Fruit fly (Drosophila melanogaster): ENCODE results near the gene Chmp1.

Gene Chmp1

DNA sequence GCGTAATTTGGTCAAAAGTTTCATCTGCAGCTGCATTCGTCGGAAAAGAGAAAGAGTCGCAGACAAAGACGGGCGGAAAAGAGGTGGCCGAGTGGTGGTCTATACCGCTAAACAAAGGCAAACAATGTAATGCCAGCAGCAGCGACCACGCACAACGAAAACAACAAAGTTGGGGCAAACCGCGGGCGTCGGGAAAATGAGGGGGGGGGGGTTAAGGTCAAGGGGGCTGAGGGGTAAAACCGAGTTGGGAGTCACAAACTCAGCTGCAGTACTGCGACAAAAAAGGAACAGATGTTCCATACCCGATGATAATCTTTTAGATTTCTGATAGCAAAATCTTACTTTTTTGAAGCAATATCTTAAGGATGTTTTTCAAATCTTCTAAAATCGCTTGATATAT, 47.1 kb downstream of the Chmp1 start:
- no peak for TF ChIP-seq Hr96 (GFP tag; optimal IDR thresholded peaks at IDR 0.05)
- TF ChIP-seq CG7101 (tag; optimal IDR thresholded peaks at IDR 0.05), result no peak
- no peak for TF ChIP-seq CG12768 (GFP tag; optimal IDR thresholded peaks at IDR 0.05)
- no peak for TF ChIP-seq cic (GFP tag; optimal IDR thresholded peaks at IDR 0.05)
- TF ChIP-seq CG11617 (GFP tag; optimal IDR thresholded peaks at IDR 0.05), result no peak
- no peak for TF ChIP-seq ovo (GFP tag; optimal IDR thresholded peaks at IDR 0.05)

DNA sequence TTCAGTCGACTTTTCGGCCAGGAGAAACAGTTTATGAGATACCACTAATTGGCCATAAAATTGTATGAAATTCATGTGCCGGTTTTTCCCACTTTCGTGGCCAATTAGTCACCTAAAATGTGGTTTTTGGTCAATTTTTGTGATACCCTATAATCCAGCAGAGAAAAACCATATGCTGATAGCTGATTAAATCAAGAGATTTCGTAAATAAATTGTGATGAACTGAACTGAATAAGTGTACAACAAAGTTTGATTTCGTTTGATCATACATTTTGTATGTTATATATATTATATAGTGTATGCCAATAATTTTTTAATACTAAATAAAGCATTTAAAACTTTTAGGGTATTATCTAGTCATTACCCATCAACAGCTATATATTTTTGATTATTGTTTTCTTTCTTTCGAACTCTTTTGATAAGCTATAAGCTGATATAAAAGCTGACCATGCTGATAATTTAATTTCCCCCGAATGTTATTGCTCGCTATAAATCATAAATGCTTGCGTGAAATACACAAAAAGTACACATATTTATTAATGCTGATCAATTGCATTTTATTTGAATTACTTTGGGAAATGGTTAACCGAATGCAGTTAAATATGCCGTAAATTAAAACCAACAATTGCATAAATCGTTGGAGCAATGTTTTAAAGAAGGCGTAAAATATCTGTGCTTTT, 48.9 kb downstream of the Chmp1 start:
- TF ChIP-seq ovo (GFP tag; optimal IDR thresholded peaks at IDR 0.05) (no peak), tj (GFP tag; optimal IDR thresholded peaks at IDR 0.05) (peak; percentile 87), kay (GFP tag; ENCODE audit: borderline replicate concordance) (peak; percentile 16), CG11617 (GFP tag; optimal IDR thresholded peaks at IDR 0.05) (no peak), CG5204 (GFP tag; optimal IDR thresholded peaks at IDR 0.05) (no peak), CG7045 (GFP tag; optimal IDR thresholded peaks at IDR 0.05) (no peak), CG33017 (tag; optimal IDR thresholded peaks at IDR 0.05) (no peak), pad (GFP tag; optimal IDR thresholded peaks at IDR 0.05) (no peak), Crg-1 (GFP tag; optimal IDR thresholded peaks at IDR 0.05) (no peak), Hr96 (GFP tag; optimal IDR thresholded peaks at IDR 0.05) (no peak), CG1620 (GFP tag; optimal IDR thresholded peaks at IDR 0.05) (no peak), bab1 (GFP tag; optimal IDR thresholded peaks at IDR 0.05) (peak; percentile 26), CG14711 (tag; optimal IDR thresholded peaks at IDR 0.05) (no peak), cnc (optimal IDR thresholded peaks at IDR 0.05) (no peak), toe (GFP tag; optimal IDR thresholded peaks at IDR 0.05) (no peak), CG7101 (tag; optimal IDR thresholded peaks at IDR 0.05) (peak; percentile 6), cic (GFP tag; optimal IDR thresholded peaks at IDR 0.05) (no peak), Clk (GFP tag; optimal IDR thresholded peaks at IDR 0.05) (no peak), CG12768 (GFP tag; optimal IDR thresholded peaks at IDR 0.05) (no peak), Mnt (GFP tag; optimal IDR thresholded peaks at IDR 0.05) (no peak)

DNA sequence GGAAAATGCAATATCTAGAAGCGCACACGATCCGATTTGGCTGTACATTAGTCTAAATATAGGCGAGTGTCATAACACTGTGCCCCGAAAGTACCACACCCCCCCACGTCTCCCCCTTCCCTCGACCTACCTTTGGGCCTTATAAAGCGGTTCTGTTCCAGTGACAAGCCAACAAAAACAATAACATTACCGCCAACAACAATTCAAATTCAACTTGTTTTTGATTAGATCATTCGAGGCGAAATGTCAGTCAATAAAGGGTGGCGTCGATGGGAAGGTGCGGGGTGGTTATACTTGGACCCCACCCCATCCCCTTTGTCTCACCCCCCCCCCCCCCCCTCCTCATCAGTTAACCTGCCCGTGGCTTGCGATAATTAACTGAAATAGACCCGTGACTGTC, 50.8 kb downstream of the Chmp1 start:
- peak; percentile 13 for TF ChIP-seq ovo (GFP tag; optimal IDR thresholded peaks at IDR 0.05)
- TF ChIP-seq cic (GFP tag; optimal IDR thresholded peaks at IDR 0.05), result no peak
